Fruit fly (Drosophila melanogaster) whole organism, embryonic: ENCODE results near the gene Ide.

Source experiments
- ATbp ChIP-seq: fragments of 200-800 bp; sonication (Bioruptor generic); optimal IDR thresholded peaks from 2 replicates; lab custom pipeline; 2017; ENCODE audit warnings: missing biosample characterization, mild to moderate bottlenecking, missing genetic modification characterization, missing genetic modification reagents
- Abd-B ChIP-seq: fragments of 200-800 bp; sonication (Bioruptor generic); optimal IDR thresholded peaks from 2 replicates; lab custom pipeline; 2018; ENCODE audit warnings: missing biosample characterization, mild to moderate bottlenecking, missing genetic modification characterization, moderate library complexity
- Awh ChIP-seq: fragments of 200-800 bp; sonication (Bioruptor generic); IDR thresholded peaks from 2 replicates; pipeline ENCODE4, ENCODE4 v1.3.6; 2022; ENCODE audit warnings: missing biosample characterization, missing genetic modification characterization
- B-H2 ChIP-seq: fragments of 200-800 bp; sonication (Bioruptor generic); optimal IDR thresholded peaks from 2 replicates; lab custom pipeline; 2018; ENCODE audit warnings: missing biosample characterization, mild to moderate bottlenecking, missing genetic modification characterization
- CG10654 ChIP-seq: fragments of 200-800 bp; sonication (Bioruptor generic); optimal IDR thresholded peaks from 2 replicates; lab custom pipeline; 2016; ENCODE audit warnings: missing biosample characterization, missing genetic modification characterization
- CG11504 ChIP-seq: fragments of 200-800 bp; sonication (Bioruptor generic); optimal IDR thresholded peaks from 3 replicates; lab custom pipeline; 2019; ENCODE audit warnings: missing biosample characterization, mild to moderate bottlenecking, missing genetic modification characterization, moderate library complexity
- CG11695 ChIP-seq: fragments of 200-800 bp; sonication (Bioruptor generic); IDR thresholded peaks from 3 replicates; pipeline ENCODE4 v1.3.6; 2022; ENCODE audit warnings: missing biosample characterization, missing genetic modification characterization
- CG12071 ChIP-seq: fragments of 200-800 bp; sonication (Bioruptor generic); optimal IDR thresholded peaks from 3 replicates; lab custom pipeline; 2018; ENCODE audit warnings: missing biosample characterization, mild to moderate bottlenecking, missing genetic modification characterization
- CG12744 ChIP-seq: fragments of 200-800 bp; sonication (Bioruptor generic); optimal IDR thresholded peaks from 2 replicates; lab custom pipeline; 2016; ENCODE audit warnings: missing biosample characterization, missing genetic modification characterization
- CG13424 ChIP-seq: fragments of 200-800 bp; sonication (Bioruptor generic); optimal IDR thresholded peaks from 2 replicates; lab custom pipeline; 2019; ENCODE audit warnings: missing biosample characterization, mild to moderate bottlenecking, missing genetic modification characterization, moderate library complexity
- CG1602 ChIP-seq: fragments of 200-800 bp; sonication (Bioruptor generic); optimal IDR thresholded peaks from 3 replicates; lab custom pipeline; 2016; ENCODE audit warnings: missing biosample characterization, missing genetic modification characterization
- CG17361 ChIP-seq: fragments of 200-800 bp; sonication (Bioruptor generic); IDR thresholded peaks from 3 replicates; pipeline ENCODE4 v1.3.6; 2022; ENCODE audit warnings: missing biosample characterization, missing genetic modification characterization
- CG18599 ChIP-seq: fragments of 200-800 bp; sonication (Bioruptor generic); optimal IDR thresholded peaks from 3 replicates; lab custom pipeline; 2017; ENCODE audit warnings: missing biosample characterization, missing genetic modification characterization, mild to moderate bottlenecking, moderate library complexity, missing genetic modification reagents
- CG2875 ChIP-seq: fragments of 200-800 bp; sonication (Bioruptor generic); optimal IDR thresholded peaks from 2 replicates; lab custom pipeline; 2017; ENCODE audit warnings: missing biosample characterization, mild to moderate bottlenecking, missing genetic modification characterization, missing genetic modification reagents
- CG30431 ChIP-seq: fragments of 200-800 bp; sonication (Bioruptor generic); optimal IDR thresholded peaks from 2 replicates; lab custom pipeline; 2017; ENCODE audit warnings: missing biosample characterization, missing genetic modification characterization
- CG32767 ChIP-seq: fragments of 200-800 bp; sonication (Bioruptor generic); IDR thresholded peaks from 2 replicates; pipeline ENCODE4 v1.3.6; 2022; ENCODE audit warnings: missing biosample characterization, missing genetic modification characterization
- CG5245 ChIP-seq: fragments of 200-800 bp; sonication (Bioruptor generic); optimal IDR thresholded peaks from 3 replicates; lab custom pipeline; 2016; ENCODE audit warnings: missing biosample characterization, missing genetic modification characterization
- CG7928 ChIP-seq: fragments of 200-800 bp; sonication (Bioruptor generic); optimal IDR thresholded peaks from 2 replicates; lab custom pipeline; 2017; ENCODE audit warnings: missing biosample characterization, mild to moderate bottlenecking, missing genetic modification characterization
- CG8290 ChIP-seq, 3 experiments: fragments of 200-800 bp; sonication (Bioruptor generic); optimal IDR thresholded peaks; 2 replicates each; lab custom pipeline; 2016 to 2019; ENCODE audit warnings: missing biosample characterization in 3 of 3, missing genetic modification characterization in 3 of 3, mild to moderate bottlenecking in 2 of 3, moderate library complexity in 1 of 3
- CG8388 ChIP-seq: fragments of 200-800 bp; sonication (Bioruptor generic); optimal IDR thresholded peaks from 2 replicates; lab custom pipeline; 2019; ENCODE audit warnings: missing biosample characterization, mild to moderate bottlenecking, missing genetic modification characterization, moderate library complexity
- D19A ChIP-seq: fragments of 200-800 bp; optimal IDR thresholded peaks from 3 replicates; lab custom pipeline; 2019; ENCODE audit warnings: missing biosample characterization, mild to moderate bottlenecking, missing genetic modification characterization, moderate library complexity
- Doc3 ChIP-seq: fragments of 200-800 bp; sonication (Bioruptor generic); IDR thresholded peaks from 3 replicates; pipeline ENCODE4 v1.3.6; 2022; ENCODE audit warnings: missing biosample characterization, missing genetic modification characterization; ENCODE audit not compliant: partially characterized antibody
- GATAe ChIP-seq: fragments of 200-800 bp; sonication (Bioruptor generic); conservative IDR thresholded peaks from 2 replicates; pipeline ENCODE4 v1.3.6; 2022; ENCODE audit warnings: missing biosample characterization, missing genetic modification characterization
- HmgZ ChIP-seq: fragments of 200-800 bp; sonication (Bioruptor generic); optimal IDR thresholded peaks from 2 replicates; lab custom pipeline; 2018; ENCODE audit warnings: missing biosample characterization, mild to moderate bottlenecking, missing genetic modification characterization
- MESR4 ChIP-seq: fragments of 200-800 bp; sonication (Bioruptor generic); optimal IDR thresholded peaks from 2 replicates; lab custom pipeline; 2018; ENCODE audit warnings: missing biosample characterization, mild to moderate bottlenecking, missing genetic modification characterization, moderate library complexity
- MTF-1 ChIP-seq: fragments of 200-800 bp; sonication (Bioruptor generic); optimal IDR thresholded peaks from 2 replicates; lab custom pipeline; 2018; ENCODE audit warnings: missing biosample characterization, mild to moderate bottlenecking, missing genetic modification characterization, borderline replicate concordance
- Rfx ChIP-seq: fragments of 200-800 bp; sonication (Bioruptor generic); IDR thresholded peaks from 2 replicates; pipeline ENCODE4 v1.3.6; 2022; ENCODE audit warnings: missing biosample characterization, missing genetic modification characterization
- Six4 ChIP-seq: fragments of 200-800 bp; sonication (Bioruptor generic); optimal IDR thresholded peaks from 2 replicates; lab custom pipeline; 2016; ENCODE audit warnings: missing biosample characterization, missing genetic modification characterization
- Tbp ChIP-seq: fragments of >200 bp; optimal IDR thresholded peaks from 2 replicates; lab custom pipeline; 2018; ENCODE audit warnings: missing biosample characterization, missing genetic modification characterization
- ac ChIP-seq: fragments of 200-800 bp; sonication (Bioruptor generic); optimal IDR thresholded peaks from 3 replicates; lab custom pipeline; 2017; ENCODE audit warnings: missing biosample characterization, mild to moderate bottlenecking, missing genetic modification characterization
- croc ChIP-seq: fragments of 200-800 bp; sonication (Bioruptor generic); conservative IDR thresholded peaks from 3 replicates; pipeline ENCODE4 v1.3.6; 2022; ENCODE audit warnings: missing biosample characterization, missing genetic modification characterization
- dysf ChIP-seq: fragments of 200-800 bp; sonication (Bioruptor generic); IDR thresholded peaks from 3 replicates; pipeline ENCODE4 v1.3.6; 2022; ENCODE audit warnings: missing biosample characterization, missing genetic modification characterization
- eve ChIP-seq, 2 experiments: fragments of >200 bp; optimal IDR thresholded peaks; 2 replicates each; lab custom pipeline; 2017; ENCODE audit warnings: missing biosample characterization in 2 of 2, missing genetic modification characterization in 2 of 2
- eyg ChIP-seq: fragments of 200-800 bp; sonication (Bioruptor generic); optimal IDR thresholded peaks from 3 replicates; lab custom pipeline; 2016; ENCODE audit warnings: missing biosample characterization, missing genetic modification characterization
- fd102C ChIP-seq: fragments of 200-800 bp; sonication (Bioruptor generic); optimal IDR thresholded peaks from 2 replicates; lab custom pipeline; 2018; ENCODE audit warnings: missing biosample characterization, mild to moderate bottlenecking, missing genetic modification characterization, moderate library complexity
- gsb-n ChIP-seq: fragments of 200-800 bp; sonication (Bioruptor generic); optimal IDR thresholded peaks from 3 replicates; lab custom pipeline; 2018; ENCODE audit warnings: missing biosample characterization, mild to moderate bottlenecking, missing genetic modification characterization
- luna ChIP-seq: fragments of 200-800 bp; sonication (Bioruptor generic); optimal IDR thresholded peaks from 2 replicates; lab custom pipeline; 2016; ENCODE audit warnings: missing biosample characterization, missing genetic modification characterization
- pnt ChIP-seq: fragments of 200-800 bp; sonication (Bioruptor generic); optimal IDR thresholded peaks from 3 replicates; lab custom pipeline; 2016; ENCODE audit warnings: missing biosample characterization, missing genetic modification characterization
- pum ChIP-seq: fragments of 200-800 bp; sonication (Bioruptor generic); optimal IDR thresholded peaks from 2 replicates; lab custom pipeline; 2016; ENCODE audit warnings: missing biosample characterization, missing genetic modification characterization
- salm ChIP-seq: fragments of 200-800 bp; sonication (Bioruptor generic); optimal IDR thresholded peaks from 2 replicates; lab custom pipeline; 2018; ENCODE audit warnings: missing biosample characterization, mild to moderate bottlenecking, missing genetic modification characterization
- schlank ChIP-seq: fragments of 200-800 bp; sonication (Bioruptor generic); optimal IDR thresholded peaks from 2 replicates; lab custom pipeline; 2018; ENCODE audit warnings: missing biosample characterization, mild to moderate bottlenecking, missing genetic modification characterization
- sima ChIP-seq: fragments of 200-800 bp; sonication (Bioruptor generic); optimal IDR thresholded peaks from 2 replicates; lab custom pipeline; 2016; ENCODE audit warnings: missing biosample characterization, missing genetic modification characterization
- sisA ChIP-seq: fragments of 200-800 bp; sonication (Bioruptor generic); IDR thresholded peaks from 2 replicates; pipeline ENCODE4 v1.3.6; 2022; ENCODE audit warnings: missing biosample characterization, missing genetic modification characterization
- slp2 ChIP-seq: fragments of 200-800 bp; sonication (Bioruptor generic); optimal IDR thresholded peaks from 2 replicates; lab custom pipeline; 2016; ENCODE audit warnings: missing biosample characterization, missing genetic modification characterization
- sqz ChIP-seq: fragments of 200-800 bp; sonication (Bioruptor generic); optimal IDR thresholded peaks from 3 replicates; lab custom pipeline; 2018; ENCODE audit warnings: missing biosample characterization, mild to moderate bottlenecking, missing genetic modification characterization
- tll ChIP-seq, 2 experiments: fragments of 200-800 bp in 1 of 2; fragments of >200 bp in 1 of 2; sonication (Bioruptor generic) in 1 of 2; optimal IDR thresholded peaks; 2 replicates each; lab custom pipeline; 2017 to 2019; ENCODE audit warnings: missing biosample characterization in 2 of 2, missing genetic modification characterization in 2 of 2, mild to moderate bottlenecking in 1 of 2, moderate library complexity in 1 of 2
- tup ChIP-seq: fragments of 200-800 bp; sonication (Bioruptor generic); optimal IDR thresholded peaks from 2 replicates; lab custom pipeline; 2016; ENCODE audit warnings: missing biosample characterization, mild to moderate bottlenecking, missing genetic modification characterization, moderate library complexity
- wek ChIP-seq: fragments of 200-800 bp; sonication (Bioruptor generic); optimal IDR thresholded peaks from 3 replicates; lab custom pipeline; 2018; ENCODE audit warnings: missing biosample characterization, mild to moderate bottlenecking, missing genetic modification characterization, moderate library complexity

Gene Ide

DNA sequence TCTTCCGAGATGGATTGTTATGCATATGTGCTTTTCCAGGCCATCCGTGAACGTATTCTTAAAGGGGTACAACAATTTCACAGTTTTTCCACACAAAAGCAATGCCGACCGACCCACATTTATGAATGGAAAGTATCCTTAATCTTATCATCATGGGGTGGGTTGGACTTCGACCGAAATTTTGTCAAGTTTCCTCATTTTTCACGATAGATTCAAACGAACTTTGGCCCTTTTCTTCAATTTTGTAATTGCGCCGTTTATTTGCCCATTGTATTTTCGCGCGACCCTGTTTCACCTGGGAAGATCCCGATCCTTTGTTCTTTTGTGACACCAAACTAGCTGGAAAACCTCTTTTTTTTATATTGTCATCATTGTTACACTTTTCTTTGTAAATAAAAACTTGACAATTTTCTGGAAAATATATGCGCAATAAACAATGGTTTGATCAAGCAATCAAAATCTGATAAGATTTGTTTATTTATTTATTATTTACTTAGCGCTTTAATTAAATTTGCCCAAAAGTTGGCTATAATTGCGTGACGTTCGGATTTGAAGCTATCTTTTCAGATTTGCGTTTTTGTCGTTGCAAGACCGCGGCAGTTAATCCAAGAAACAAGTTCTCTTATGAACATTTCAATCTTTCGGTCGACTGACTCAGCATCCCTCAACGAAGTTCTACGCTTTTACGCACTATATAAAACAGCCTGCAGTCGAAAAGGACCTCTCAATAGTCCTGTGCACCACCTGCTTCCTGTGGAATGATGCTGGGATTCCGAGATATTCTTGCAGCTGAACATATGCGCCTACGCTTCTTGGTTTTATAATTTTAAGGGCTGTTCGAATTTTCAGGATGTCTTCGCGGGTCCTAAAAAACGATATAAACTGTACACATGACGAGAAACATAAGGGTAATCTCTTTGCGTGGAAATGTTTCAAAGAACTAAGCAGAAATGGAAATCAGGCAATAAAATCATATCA, 30.6 kb upstream of the Ide start (continued):
- TF ChIP-seq Tbp (GFP tag; lab: Kevin White, UChicago) = no peak
- TF ChIP-seq gsb-n = peak; percentile 25
- no peak for TF ChIP-seq CG32767 (GFP tag; lab: Robert Waterston, UW)
- no peak for TF ChIP-seq sima (GFP tag; lab: Kevin White, UChicago)
- TF ChIP-seq luna (GFP tag; lab: Kevin White, UChicago) = no peak
- TF ChIP-seq Awh (GFP tag; lab: Robert Waterston, UW) = no peak
- TF ChIP-seq GATAe (GFP tag; lab: Robert Waterston, UW) = no peak
- peak; percentile 59 for TF ChIP-seq ATbp
- peak; percentile 48 for TF ChIP-seq HmgZ
- TF ChIP-seq pum (GFP tag; lab: Kevin White, UChicago) = no peak
- no peak for TF ChIP-seq CG17361 (GFP tag; lab: Robert Waterston, UW)
- TF ChIP-seq CG2875 (GFP tag; lab: Kevin White, UChicago) = peak; percentile 22
- TF ChIP-seq fd102C (GFP tag; lab: Kevin White, UChicago) = peak; percentile 13
- TF ChIP-seq CG30431 (GFP tag; lab: Kevin White, UChicago) = no peak
- no peak for TF ChIP-seq CG8290 (GFP tag; optimal IDR thresholded peaks at IDR 0.05; lab: Kevin White, UChicago)
- TF ChIP-seq CG8290 (tag; optimal IDR thresholded peaks at IDR 0.05; lab: Kevin White, UChicago) = peak in 1 of 2 experiments; percentile 34
- no peak for TF ChIP-seq Six4
- peak; percentile 30 for TF ChIP-seq MTF-1
- no peak for TF ChIP-seq pnt (GFP tag; lab: Kevin White, UChicago)
- TF ChIP-seq eve (GFP tag; optimal IDR thresholded peaks at IDR 0.05; lab: Kevin White, UChicago) = no peak
- peak; percentile 27 for TF ChIP-seq CG12071 (GFP tag; lab: Kevin White, UChicago)
- TF ChIP-seq CG10654 (GFP tag; lab: Kevin White, UChicago) = no peak
- no peak for TF ChIP-seq tup (GFP tag; lab: Kevin White, UChicago)
- TF ChIP-seq sisA (GFP tag; lab: Robert Waterston, UW) = no peak
- TF ChIP-seq Rfx (GFP tag; lab: Robert Waterston, UW) = no peak; the same call in 1 of the 2 replicates
- TF ChIP-seq ac (GFP tag; lab: Kevin White, UChicago) = peak; percentile 21
- peak; percentile 41 for TF ChIP-seq wek (GFP tag; lab: Kevin White, UChicago)
- no peak for TF ChIP-seq CG1602 (GFP tag; lab: Kevin White, UChicago)
- TF ChIP-seq CG8388 (GFP tag; lab: Kevin White, UChicago) = no peak
- TF ChIP-seq CG11504 (tag; lab: Kevin White, UChicago) = peak; percentile 3
- TF ChIP-seq tll (GFP tag; optimal IDR thresholded peaks at IDR 0.05; lab: Kevin White, UChicago) = no peak
- no peak for TF ChIP-seq MESR4 (GFP tag; lab: Kevin White, UChicago)
- TF ChIP-seq eyg (GFP tag; lab: Kevin White, UChicago) = no peak
- no peak for TF ChIP-seq croc (GFP tag; lab: Robert Waterston, UW)
- TF ChIP-seq CG7928 (GFP tag; lab: Kevin White, UChicago) = no peak
- no peak for TF ChIP-seq B-H2 (GFP tag; lab: Kevin White, UChicago)
- TF ChIP-seq schlank (tag; lab: Kevin White, UChicago) = peak; percentile 36
- peak; percentile 0 for TF ChIP-seq CG18599 (GFP tag; lab: Kevin White, UChicago)
- TF ChIP-seq D19A (tag; lab: Kevin White, UChicago) = no peak
- peak; percentile 67 for TF ChIP-seq salm (tag; lab: Kevin White, UChicago)
- no peak for TF ChIP-seq CG5245
- peak; percentile 38 for TF ChIP-seq CG13424 (tag; lab: Kevin White, UChicago)
- 0 out of 3 replicates have a peak, but pooled peaks have one; percentile 19 for TF ChIP-seq CG11695 (GFP tag; lab: Robert Waterston, UW)
- TF ChIP-seq sqz = peak; percentile 27
- no peak for TF ChIP-seq Abd-B
- peak; percentile 25 for TF ChIP-seq CG12744 (GFP tag; lab: Kevin White, UChicago)
- TF ChIP-seq slp2 (GFP tag; lab: Kevin White, UChicago) = no peak
- TF ChIP-seq dysf (GFP tag; lab: Robert Waterston, UW) = 0 out of 3 replicates have a peak, but pooled peaks have one; percentile 9
- TF ChIP-seq Doc3 (GFP tag; lab: Robert Waterston, UW) = no peak
